Fruit fly (Drosophila melanogaster) whole organism, prepupa: ENCODE measurements around the gene CG2712.

Experiments used
- CG10631 ChIP-seq: fragments of 200-800 bp; sonication (Bioruptor generic); optimal IDR thresholded peaks from 2 replicates; lab custom pipeline; 2016; ENCODE audit warnings: missing biosample characterization, missing genetic modification characterization
- CG10669 ChIP-seq: fragments of 200-800 bp; sonication (Bioruptor generic); optimal IDR thresholded peaks from 3 replicates; lab custom pipeline; 2018; ENCODE audit warnings: missing biosample characterization, mild to moderate bottlenecking, missing genetic modification characterization, moderate library complexity
- CG11294 ChIP-seq: fragments of 200-800 bp; sonication (Bioruptor generic); IDR thresholded peaks from 2 replicates; pipeline ENCODE4 v1.3.6; 2022; ENCODE audit warnings: missing biosample characterization, missing genetic modification characterization
- CG1621 ChIP-seq: fragments of 200-800 bp; sonication (Bioruptor generic); optimal IDR thresholded peaks from 3 replicates; lab custom pipeline; 2018; ENCODE audit warnings: missing biosample characterization, mild to moderate bottlenecking, missing genetic modification characterization
- CG3032 ChIP-seq: fragments of 200-800 bp; optimal IDR thresholded peaks from 2 replicates; lab custom pipeline; 2019; ENCODE audit warnings: missing biosample characterization, mild to moderate bottlenecking, missing genetic modification characterization, moderate library complexity
- CG31627 ChIP-seq: fragments of 200-800 bp; sonication (Bioruptor generic); optimal IDR thresholded peaks from 3 replicates; lab custom pipeline; 2016; ENCODE audit warnings: missing biosample characterization, missing genetic modification characterization
- CG32006 ChIP-seq: fragments of 200-800 bp; sonication (Bioruptor generic); optimal IDR thresholded peaks from 3 replicates; lab custom pipeline; 2017; ENCODE audit warnings: missing biosample characterization, mild to moderate bottlenecking, missing genetic modification characterization
- CG3919 ChIP-seq: fragments of 200-800 bp; sonication (Bioruptor generic); optimal IDR thresholded peaks from 3 replicates; lab custom pipeline; 2016; ENCODE audit warnings: missing biosample characterization, missing genetic modification characterization
- CG6163 ChIP-seq: fragments of 200-800 bp; sonication (Bioruptor generic); IDR thresholded peaks from 3 replicates; pipeline ENCODE4 v1.3.6; 2022; ENCODE audit warnings: missing biosample characterization, missing genetic modification characterization
- CG6792 ChIP-seq: fragments of 200-800 bp; sonication (Bioruptor generic); optimal IDR thresholded peaks from 3 replicates; lab custom pipeline; 2016; ENCODE audit warnings: missing biosample characterization, missing genetic modification characterization
- CG6808 ChIP-seq: fragments of 200-800 bp; sonication (Bioruptor generic); optimal IDR thresholded peaks from 3 replicates; lab custom pipeline; 2017; ENCODE audit warnings: missing biosample characterization, missing genetic modification characterization, mild to moderate bottlenecking, moderate library complexity, missing genetic modification reagents
- CG6854 ChIP-seq: fragments of 200-800 bp; sonication (Bioruptor generic); optimal IDR thresholded peaks from 2 replicates; lab custom pipeline; 2017; ENCODE audit warnings: missing biosample characterization, mild to moderate bottlenecking, missing genetic modification characterization
- CG8119 ChIP-seq: fragments of 200-800 bp; sonication (Bioruptor generic); IDR thresholded peaks from 3 replicates; pipeline ENCODE4 v1.3.6; 2022; ENCODE audit warnings: missing biosample characterization, missing genetic modification characterization
- CG8632 ChIP-seq: fragments of 200-800 bp; sonication (Bioruptor generic); optimal IDR thresholded peaks from 3 replicates; lab custom pipeline; 2016; ENCODE audit warnings: missing biosample characterization, missing genetic modification characterization
- CG9139 ChIP-seq: fragments of 200-800 bp; sonication (Bioruptor generic); optimal IDR thresholded peaks from 3 replicates; lab custom pipeline; 2017; ENCODE audit warnings: missing biosample characterization, mild to moderate bottlenecking, missing genetic modification characterization
- Eip78C ChIP-seq: fragments of 200-800 bp; sonication (Bioruptor generic); peaks from one replicate; lab custom pipeline; 2016; ENCODE audit warnings: missing biosample characterization, missing genetic modification characterization
- Gug ChIP-seq: fragments of 200-800 bp; sonication (Bioruptor generic); IDR thresholded peaks from 2 replicates; pipeline ENCODE4 v1.3.6; 2022; ENCODE audit warnings: missing biosample characterization, missing genetic modification characterization
- Hr39 ChIP-seq: fragments of 200-800 bp; sonication (Bioruptor generic); optimal IDR thresholded peaks from 2 replicates; lab custom pipeline; 2016; ENCODE audit warnings: missing biosample characterization, missing genetic modification characterization
- Hr4 ChIP-seq: fragments of 200-800 bp; sonication (Bioruptor generic); optimal IDR thresholded peaks from 3 replicates; lab custom pipeline; 2016; ENCODE audit warnings: missing biosample characterization, missing genetic modification characterization
- Lpt ChIP-seq: fragments of 200-800 bp; sonication (Bioruptor generic); optimal IDR thresholded peaks from 3 replicates; lab custom pipeline; 2016; ENCODE audit warnings: missing biosample characterization, missing genetic modification characterization
- Met ChIP-seq: fragments of 200-800 bp; sonication (Bioruptor generic); optimal IDR thresholded peaks from 3 replicates; lab custom pipeline; 2016; ENCODE audit warnings: missing biosample characterization, missing genetic modification characterization
- OdsH ChIP-seq: fragments of 200-800 bp; sonication (Bioruptor generic); optimal IDR thresholded peaks from 3 replicates; lab custom pipeline; 2016; ENCODE audit warnings: missing biosample characterization, missing genetic modification characterization
- Sox102F ChIP-seq: fragments of 200-800 bp; sonication (Bioruptor generic); optimal IDR thresholded peaks from 2 replicates; lab custom pipeline; 2016; ENCODE audit warnings: missing biosample characterization, mild to moderate bottlenecking, missing genetic modification characterization
- Sox14 ChIP-seq: fragments of 200-800 bp; sonication (Bioruptor generic); optimal IDR thresholded peaks from 3 replicates; lab custom pipeline; 2016; ENCODE audit warnings: missing biosample characterization, missing genetic modification characterization
- Sox15 ChIP-seq: fragments of 200-800 bp; sonication (Bioruptor generic); optimal IDR thresholded peaks from 3 replicates; lab custom pipeline; 2016; ENCODE audit warnings: missing biosample characterization, missing genetic modification characterization
- achi ChIP-seq: fragments of 200-800 bp; sonication (Bioruptor generic); optimal IDR thresholded peaks from 3 replicates; lab custom pipeline; 2016; ENCODE audit warnings: missing biosample characterization, missing genetic modification characterization
- acj6 ChIP-seq: fragments of 200-800 bp; sonication (Bioruptor generic); optimal IDR thresholded peaks from 3 replicates; lab custom pipeline; 2016; ENCODE audit warnings: missing biosample characterization, missing genetic modification characterization
- esn ChIP-seq: fragments of 200-800 bp; sonication (Bioruptor generic); optimal IDR thresholded peaks from 2 replicates; lab custom pipeline; 2016; ENCODE audit warnings: missing biosample characterization, mild to moderate bottlenecking, missing genetic modification characterization, moderate library complexity
- fd85E ChIP-seq: fragments of 200-800 bp; sonication (Bioruptor generic); optimal IDR thresholded peaks from 3 replicates; lab custom pipeline; 2016; ENCODE audit warnings: missing biosample characterization, missing genetic modification characterization
- lz ChIP-seq: fragments of 200-800 bp; sonication (Bioruptor generic); optimal IDR thresholded peaks from 3 replicates; lab custom pipeline; 2016; ENCODE audit warnings: missing biosample characterization, missing genetic modification characterization
- pdm3 ChIP-seq: fragments of 200-800 bp; sonication (Bioruptor generic); optimal IDR thresholded peaks from 3 replicates; lab custom pipeline; 2016; ENCODE audit warnings: missing biosample characterization, missing genetic modification characterization
- vri ChIP-seq: fragments of 200-800 bp; sonication (Bioruptor generic); optimal IDR thresholded peaks from 3 replicates; lab custom pipeline; 2016; ENCODE audit warnings: missing biosample characterization, mild to moderate bottlenecking, missing genetic modification characterization

CG2712 gene

DNA sequence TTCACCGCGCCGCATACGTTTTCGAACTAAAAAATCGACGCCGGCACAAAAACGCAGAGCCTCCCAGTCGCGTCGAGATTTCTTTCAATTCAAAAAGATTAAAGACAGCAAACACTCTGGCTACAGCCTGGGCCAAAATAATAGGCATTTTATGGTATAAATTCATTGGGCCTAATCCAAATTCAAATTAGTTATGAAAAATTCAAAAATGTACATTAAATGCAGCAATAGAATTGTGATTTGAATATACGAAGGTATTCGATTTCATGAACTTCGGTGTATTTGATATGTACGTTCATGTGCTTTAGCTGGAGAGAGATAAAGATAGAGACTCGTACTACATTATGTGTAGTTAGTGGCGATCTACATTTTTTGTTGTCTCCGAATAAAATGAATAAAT lies 11.8 kb downstream of the CG2712 start, which contains the start of gene Syx4 (continued):
- TF ChIP-seq CG3919 (GFP tag; lab: Kevin White, UChicago) (peak; percentile 91), lz (GFP tag; lab: Kevin White, UChicago) (peak; percentile 89), CG3032 (peak; percentile 85), Sox14 (GFP tag; lab: Kevin White, UChicago) (peak; percentile 92), Hr39 (peak; percentile 89), acj6 (GFP tag; lab: Kevin White, UChicago) (peak; percentile 91), CG6854 (peak; percentile 78), Hr4 (GFP tag; lab: Kevin White, UChicago) (peak; percentile 92), CG8119 (GFP tag; lab: Robert Waterston, UW) (peak; percentile 93), CG11294 (GFP tag; lab: Robert Waterston, UW) (peak; percentile 92), Sox102F (peak; percentile 88), Lpt (GFP tag; lab: Kevin White, UChicago) (peak; percentile 85), CG9139 (GFP tag; lab: Kevin White, UChicago) (peak; percentile 75), CG8632 (peak; percentile 86), vri (peak; percentile 80), CG10631 (peak; percentile 87), achi (GFP tag; lab: Kevin White, UChicago) (peak; percentile 91), CG6792 (peak; percentile 92), CG32006 (peak; percentile 92), CG31627 (GFP tag; lab: Kevin White, UChicago) (peak; percentile 87), pdm3 (GFP tag; lab: Kevin White, UChicago) (peak; percentile 94), OdsH (GFP tag; lab: Kevin White, UChicago) (peak; percentile 92), Gug (peak; percentile 93), CG6163 (GFP tag; lab: Robert Waterston, UW) (peak; percentile 95), Sox15 (GFP tag; lab: Kevin White, UChicago) (peak; percentile 87)

DNA sequence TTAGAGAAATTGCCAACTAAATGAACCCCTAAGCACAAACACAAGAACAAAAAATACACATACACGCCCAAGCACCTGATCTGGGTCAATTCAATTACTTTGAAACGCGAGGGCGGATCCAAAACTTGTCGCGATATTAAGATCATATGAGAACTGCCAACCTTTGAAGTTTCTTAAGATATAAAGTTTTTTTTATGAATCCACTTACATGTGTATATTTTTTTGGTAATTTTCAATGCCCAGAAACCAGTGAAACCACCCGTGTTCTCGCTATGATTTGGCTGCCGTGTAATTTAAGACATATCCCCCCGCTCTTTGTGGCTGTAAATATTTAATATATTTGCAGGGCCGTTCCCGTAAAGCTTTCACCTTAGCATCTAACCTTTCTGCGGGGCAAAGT lies 17.4 kb downstream of the CG2712 start:
- TF ChIP-seq CG9139 (GFP tag; lab: Kevin White, UChicago) (no peak), CG6808 (GFP tag; lab: Kevin White, UChicago) (no peak), CG3919 (GFP tag; lab: Kevin White, UChicago) (no peak)

DNA sequence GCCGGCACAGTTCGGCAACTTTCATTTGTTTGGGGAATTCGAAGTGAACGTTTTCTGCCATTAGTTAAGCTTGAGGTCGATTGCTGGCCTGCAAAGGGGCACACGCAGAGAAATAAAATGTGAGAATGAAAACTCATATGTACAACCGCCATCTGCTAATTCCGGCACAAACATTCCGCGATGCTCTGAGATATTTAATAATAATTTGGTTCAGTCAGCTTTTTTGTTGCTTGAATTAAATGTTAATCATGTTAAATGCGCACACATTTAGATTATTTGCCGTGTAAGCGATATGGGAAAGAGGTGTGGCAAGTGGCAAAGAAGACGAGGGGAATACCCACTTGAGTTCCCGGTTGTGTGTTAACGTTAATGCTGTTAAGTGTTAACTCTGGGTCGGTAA lies 25.1 kb downstream of the CG2712 start:
- TF ChIP-seq CG1621 (no peak), Sox102F (no peak), OdsH (GFP tag; lab: Kevin White, UChicago) (no peak), CG31627 (GFP tag; lab: Kevin White, UChicago) (no peak), CG3032 (no peak), Met (GFP tag; lab: Kevin White, UChicago) (no peak), esn (GFP tag; lab: Kevin White, UChicago) (no peak)

DNA sequence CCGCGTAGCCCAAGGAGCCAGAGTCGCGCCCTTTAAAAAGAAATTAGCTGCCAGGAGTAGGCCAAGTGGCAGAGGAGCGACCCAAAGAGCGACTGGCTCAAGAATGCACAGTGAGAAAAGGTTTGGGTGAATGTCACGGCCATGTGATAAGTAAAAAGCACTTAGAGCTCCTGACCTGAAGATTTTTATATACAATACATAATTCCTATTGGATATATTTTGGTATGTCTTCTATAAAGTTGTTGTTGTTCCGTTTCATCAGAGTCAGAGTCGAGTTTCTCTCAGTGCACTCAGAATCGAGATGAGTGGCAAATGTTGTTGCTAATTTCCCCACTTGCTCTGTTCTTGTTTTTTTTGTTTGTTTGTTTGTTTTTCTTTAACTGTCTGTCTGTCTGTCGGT lies 28.9 kb downstream of the CG2712 start:
- TF ChIP-seq CG32006: peak; percentile 14
- TF ChIP-seq Hr4 (GFP tag; lab: Kevin White, UChicago): peak; percentile 1
- peak; percentile 10 for TF ChIP-seq CG3919 (GFP tag; lab: Kevin White, UChicago)
- TF ChIP-seq CG1621: no peak
- peak; percentile 63 for TF ChIP-seq Eip78C (GFP tag; lab: Kevin White, UChicago)
- 0 out of 3 replicates have a peak, but pooled peaks have one; percentile 46 for TF ChIP-seq CG6163 (GFP tag; lab: Robert Waterston, UW)

DNA sequence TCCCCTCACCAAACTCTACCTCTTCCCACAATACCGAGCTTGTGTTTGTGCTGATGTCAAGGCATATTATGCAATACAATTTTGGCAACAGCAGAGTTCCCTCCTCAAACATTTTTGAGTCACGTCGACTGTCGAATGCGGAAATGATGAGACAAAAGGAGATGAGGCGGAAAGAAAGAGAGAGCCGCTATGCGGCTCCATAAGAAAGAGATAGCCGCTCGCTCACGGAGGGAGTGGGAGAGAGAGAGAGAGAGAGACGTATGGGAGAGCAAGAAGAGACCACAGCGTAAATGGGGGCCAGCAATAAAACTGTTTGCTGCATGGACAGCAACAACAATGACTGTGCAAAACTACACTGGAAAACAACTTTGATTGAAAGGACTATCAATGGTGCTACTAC lies 33.2 kb downstream of the CG2712 start:
- peak; percentile 53 for TF ChIP-seq Eip78C (GFP tag; lab: Kevin White, UChicago)
- TF ChIP-seq CG6163 (GFP tag; lab: Robert Waterston, UW): no peak
- TF ChIP-seq CG8119 (GFP tag; lab: Robert Waterston, UW): no peak
- TF ChIP-seq Lpt (GFP tag; lab: Kevin White, UChicago): no peak
- TF ChIP-seq fd85E: no peak
- no peak for TF ChIP-seq CG10669 (GFP tag; lab: Kevin White, UChicago)
- no peak for TF ChIP-seq OdsH (GFP tag; lab: Kevin White, UChicago)
